Fruit fly (Drosophila melanogaster): Measurements from ENCODE around the gene CG9154.

Gene CG9154

dm6 chr2L:6090786-6091716 is 20.6 kb upstream of the CG9154 start, which contains the start of gene CG45075 (continued):
- TF ChIP-seq Hr51 (GFP tag; optimal IDR thresholded peaks at IDR 0.05) (no peak), CG13424 (tag; optimal IDR thresholded peaks at IDR 0.05) (no peak), PHDP (tag; optimal IDR thresholded peaks at IDR 0.05) (no peak), CG33557 (GFP tag; optimal IDR thresholded peaks at IDR 0.05) (no peak), CG17385 (GFP tag; optimal IDR thresholded peaks at IDR 0.05) (no peak), sens (GFP tag) (peak; percentile 54), exex (tag; optimal IDR thresholded peaks at IDR 0.05) (no peak), CG4424 (GFP tag; optimal IDR thresholded peaks at IDR 0.05) (no peak), Nf-YA (GFP tag; IDR thresholded peaks at IDR 0.05) (no peak), Gug (GFP tag; IDR thresholded peaks at IDR 0.05) (no peak), CG31365 (tag; optimal IDR thresholded peaks at IDR 0.05) (no peak), Ada2b (GFP tag; IDR thresholded peaks at IDR 0.05) (no peak), so (GFP tag; IDR thresholded peaks at IDR 0.05) (no peak), ara (GFP tag; IDR thresholded peaks at IDR 0.05) (peak; percentile 19; the same call in 1 of the 2 replicates), CG9215 (GFP tag; IDR thresholded peaks at IDR 0.05) (no peak), slou (GFP tag; optimal IDR thresholded peaks at IDR 0.05) (no peak), her (GFP tag; optimal IDR thresholded peaks at IDR 0.05) (peak; percentile 26), ATbp (GFP tag; optimal IDR thresholded peaks at IDR 0.05) (no peak), prd (optimal IDR thresholded peaks at IDR 0.05) (no peak), prd (GFP tag; IDR thresholded peaks at IDR 0.05) (no peak), ase (GFP tag; IDR thresholded peaks at IDR 0.05) (no peak), Asciz (GFP tag; optimal IDR thresholded peaks at IDR 0.05) (no peak), Poxn (GFP tag; IDR thresholded peaks at IDR 0.05) (no peak), CG13775 (GFP tag; optimal IDR thresholded peaks at IDR 0.05) (no peak), ci (GFP tag; IDR thresholded peaks at IDR 0.05) (peak; percentile 70; the same call in 2 of the 3 replicates), pita (GFP tag; optimal IDR thresholded peaks at IDR 0.05) (no peak), CG16813 (GFP tag; IDR thresholded peaks at IDR 0.05; ENCODE audit: partially characterized antibody) (no peak), gcm2 (GFP tag; optimal IDR thresholded peaks at IDR 0.05) (no peak), cwo (GFP tag; optimal IDR thresholded peaks at IDR 0.05) (no peak), CG33213 (GFP tag; optimal IDR thresholded peaks at IDR 0.05) (no peak), Camta (GFP tag; optimal IDR thresholded peaks at IDR 0.05) (no peak), jumu (GFP tag; optimal IDR thresholded peaks at IDR 0.05) (no peak), Stat92E (GFP tag; optimal IDR thresholded peaks at IDR 0.05) (peak in 1 of 3 experiments; percentile 27), HmgZ (tag; optimal IDR thresholded peaks at IDR 0.05) (peak; percentile 10), Med (GFP tag) (peak; percentile 11), CG12299 (tag; optimal IDR thresholded peaks at IDR 0.05) (no peak), zen (tag; optimal IDR thresholded peaks at IDR 0.05) (no peak), CG42726 (GFP tag; IDR thresholded peaks at IDR 0.05; ENCODE audit: partially characterized antibody) (0 out of 2 replicates have a peak, but pooled peaks have one; percentile 51), YL-1 (GFP tag; optimal IDR thresholded peaks at IDR 0.05) (no peak), CG32772 (GFP tag; IDR thresholded peaks at IDR 0.05) (no peak), wdn (GFP tag; IDR thresholded peaks at IDR 0.05) (no peak), crc (GFP tag; optimal IDR thresholded peaks at IDR 0.05) (no peak), CG4820 (GFP tag; optimal IDR thresholded peaks at IDR 0.05) (no peak), CG6175 (GFP tag; IDR thresholded peaks at IDR 0.05) (no peak), jing (GFP tag; optimal IDR thresholded peaks at IDR 0.05) (no peak), zfh1 (GFP tag; IDR thresholded peaks at IDR 0.05) (no peak), CG10274 (GFP tag; optimal IDR thresholded peaks at IDR 0.05) (no peak), sd (tag; optimal IDR thresholded peaks at IDR 0.05) (no peak), ken (GFP tag; IDR thresholded peaks at IDR 0.05) (no peak)
